6 worm cellular contexts compared by ENCODE assay signal in genomic region chrIV:3133099-3133817, ce11.
TF ChIP-seq lines count a peak whose summit lies in the region.

Gene mca-3 (minus strand): TSS chrIV:3133149.

TF ChIP-seq in whole organism, L1 larva, 84 proteins besides CTCF, POLR2A, EP300 and RAD21:
- TF ChIP-seq ceh-82 (tag; optimal IDR thresholded peaks at IDR 0.05; lab: Kevin White, UChicago) (peak in 2 of 3 experiments; percentile 2 to 27), hlh-4 (tag; optimal IDR thresholded peaks at IDR 0.05; lab: Kevin White, UChicago) (no peak), ceh-8 (GFP tag; optimal IDR thresholded peaks at IDR 0.05; lab: Kevin White, UChicago) (peak; percentile 22), nhr-71 (tag; optimal IDR thresholded peaks at IDR 0.05; lab: Kevin White, UChicago) (peak; percentile 22), alr-1 (tag; optimal IDR thresholded peaks at IDR 0.05; lab: Kevin White, UChicago; ENCODE audit: borderline replicate concordance) (no peak), fkh-10 (GFP tag; optimal IDR thresholded peaks at IDR 0.05; lab: Kevin White, UChicago) (peak; percentile 19), efl-1 (optimal IDR thresholded peaks at IDR 0.05; lab: Kevin White, UChicago) (no peak), efl-1 (GFP tag; optimal IDR thresholded peaks at IDR 0.05 in 1 of 2; lab: Kevin White, UChicago) (peak in 1 of 2 experiments; percentile 44), elt-2 (tag; optimal IDR thresholded peaks at IDR 0.05; lab: Kevin White, UChicago) (peak; percentile 12), lin-14 (GFP tag; optimal IDR thresholded peaks at IDR 0.05; lab: Kevin White, UChicago) (peak; percentile 74)

TF ChIP-seq in whole organism, L2 larva, 48 proteins besides CTCF, POLR2A, EP300 and RAD21:
- no peak for TF ChIP-seq ama-1 (optimal IDR thresholded peaks at IDR 0.05; lab: Kevin White, UChicago)
- no peak for TF ChIP-seq nhr-23 (tag; optimal IDR thresholded peaks at IDR 0.05; lab: Kevin White, UChicago)
- peak; percentile 41 for TF ChIP-seq F13H6.1 (tag; optimal IDR thresholded peaks at IDR 0.05; lab: Kevin White, UChicago)
- peak; percentile 24 for TF ChIP-seq unc-55 (GFP tag; optimal IDR thresholded peaks at IDR 0.05; lab: Kevin White, UChicago)
- TF ChIP-seq zag-1 (tag; optimal IDR thresholded peaks at IDR 0.05; lab: Kevin White, UChicago): peak; percentile 6
- no peak for TF ChIP-seq mab-5 (tag; optimal IDR thresholded peaks at IDR 0.05; lab: Kevin White, UChicago)
- peak; percentile 12 for TF ChIP-seq C34F6.9 (tag; optimal IDR thresholded peaks at IDR 0.05; lab: Kevin White, UChicago)
- TF ChIP-seq fos-1 (tag; optimal IDR thresholded peaks at IDR 0.05; lab: Kevin White, UChicago): peak; percentile 58

TF ChIP-seq in whole organism, L3 larva, 47 proteins besides CTCF, POLR2A, EP300 and RAD21 (continues in another document):
- TF ChIP-seq hmg-11 (tag; optimal IDR thresholded peaks at IDR 0.05; lab: Kevin White, UChicago) (peak; percentile 26), aly-2 (tag; optimal IDR thresholded peaks at IDR 0.05; lab: Kevin White, UChicago) (no peak), R02D3.7 (tag; optimal IDR thresholded peaks at IDR 0.05; lab: Kevin White, UChicago) (no peak), lin-39 (tag; optimal IDR thresholded peaks at IDR 0.05; lab: Kevin White, UChicago) (no peak), ztf-4 (tag; optimal IDR thresholded peaks at IDR 0.05; lab: Kevin White, UChicago) (no peak), tbx-2 (tag; optimal IDR thresholded peaks at IDR 0.05; lab: Kevin White, UChicago) (no peak), fkh-10 (GFP tag; optimal IDR thresholded peaks at IDR 0.05; lab: Kevin White, UChicago) (peak; percentile 36), nhr-25 (tag; optimal IDR thresholded peaks at IDR 0.05; lab: Kevin White, UChicago) (no peak), ceh-16 (tag; optimal IDR thresholded peaks at IDR 0.05; lab: Kevin White, UChicago) (no peak), ceh-82 (tag; optimal IDR thresholded peaks at IDR 0.05; lab: Kevin White, UChicago) (no peak), nhr-11 (tag; optimal IDR thresholded peaks at IDR 0.05; lab: Kevin White, UChicago) (no peak), ztf-11 (tag; optimal IDR thresholded peaks at IDR 0.05; lab: Kevin White, UChicago) (no peak), unc-62 (GFP tag; optimal IDR thresholded peaks at IDR 0.05; lab: Kevin White, UChicago) (no peak), snpc-4 (tag; optimal IDR thresholded peaks at IDR 0.05; lab: Kevin White, UChicago) (no peak), ceh-9 (tag; optimal IDR thresholded peaks at IDR 0.05; lab: Kevin White, UChicago) (no peak), nhr-43 (tag; optimal IDR thresholded peaks at IDR 0.05; lab: Kevin White, UChicago; ENCODE audit: poor library complexity, severe bottlenecking) (no peak), egl-27 (tag; optimal IDR thresholded peaks at IDR 0.05; lab: Kevin White, UChicago) (no peak), pha-4 (tag; optimal IDR thresholded peaks at IDR 0.05; lab: Kevin White, UChicago) (peak; percentile 23), nhr-67 (tag; optimal IDR thresholded peaks at IDR 0.05; lab: Kevin White, UChicago) (no peak), nhr-237 (tag; optimal IDR thresholded peaks at IDR 0.05; lab: Kevin White, UChicago) (no peak)

TF ChIP-seq in whole organism, L4 larva, 104 proteins besides CTCF, POLR2A, EP300 and RAD21:
- no peak for TF ChIP-seq tag-97 (GFP tag; IDR thresholded peaks at IDR 0.05; lab: Robert Waterston, UW)
- no peak for TF ChIP-seq daf-16 (GFP tag; optimal IDR thresholded peaks at IDR 0.05; lab: Kevin White, UChicago)
- peak; percentile 34 for TF ChIP-seq daf-16 (tag; optimal IDR thresholded peaks at IDR 0.05; lab: Kevin White, UChicago)
- peak; percentile 27 for TF ChIP-seq mep-1 (tag; optimal IDR thresholded peaks at IDR 0.05; lab: Kevin White, UChicago)
- TF ChIP-seq aha-1 (tag; lab: Kevin White, UChicago): peak; percentile 92
- TF ChIP-seq nhr-28 (tag; optimal IDR thresholded peaks at IDR 0.05; lab: Kevin White, UChicago): peak; percentile 60
- TF ChIP-seq set-16 (GFP tag; IDR thresholded peaks at IDR 0.05; lab: Robert Waterston, UW): peak; percentile 11; the same call in 1 of the 2 replicates
- TF ChIP-seq rbr-2 (tag; optimal IDR thresholded peaks at IDR 0.05; lab: Kevin White, UChicago): peak; percentile 16
- peak; percentile 54 for TF ChIP-seq pqm-1 (tag; optimal IDR thresholded peaks at IDR 0.05; lab: Kevin White, UChicago)
- no peak for TF ChIP-seq attf-4 (tag; optimal IDR thresholded peaks at IDR 0.05; lab: Kevin White, UChicago)

TF ChIP-seq in whole organism, late embryonic, 69 proteins besides CTCF, POLR2A, EP300 and RAD21:
- peak; percentile 8 for TF ChIP-seq ceh-31 (tag; optimal IDR thresholded peaks at IDR 0.05; lab: Kevin White, UChicago)
- no peak for TF ChIP-seq pha-2 (tag; optimal IDR thresholded peaks at IDR 0.05; lab: Kevin White, UChicago)
- no peak for TF ChIP-seq nfya-1 (tag; optimal IDR thresholded peaks at IDR 0.05; lab: Kevin White, UChicago)
- no peak for TF ChIP-seq fkh-10 (GFP tag; optimal IDR thresholded peaks at IDR 0.05; lab: Kevin White, UChicago)
- peak; percentile 19 for TF ChIP-seq elt-2 (tag; optimal IDR thresholded peaks at IDR 0.05; lab: Kevin White, UChicago)
- peak; percentile 48 for TF ChIP-seq unc-42 (tag; optimal IDR thresholded peaks at IDR 0.05; lab: Kevin White, UChicago)

TF ChIP-seq in whole organism, young adult, 124 proteins besides CTCF, POLR2A, EP300 and RAD21:
- no peak for TF ChIP-seq Y95B8A.8 (GFP tag; IDR thresholded peaks at IDR 0.05; lab: Robert Waterston, UW)
- TF ChIP-seq Y53F4B.3 (GFP tag; IDR thresholded peaks at IDR 0.05; lab: Robert Waterston, UW): no peak
- TF ChIP-seq ztf-6 (GFP tag; IDR thresholded peaks at IDR 0.05; lab: Robert Waterston, UW): no peak
- TF ChIP-seq zfh-2 (GFP tag; conservative IDR thresholded peaks at IDR 0.05; lab: Robert Waterston, UW): 0 out of 2 replicates have a peak, but pooled peaks have one; percentile 25
- TF ChIP-seq him-1 (tag; optimal IDR thresholded peaks at IDR 0.05; lab: Kevin White, UChicago): no peak
- no peak for TF ChIP-seq bed-1 (GFP tag; IDR thresholded peaks at IDR 0.05; lab: Robert Waterston, UW)
- peak; percentile 31 for TF ChIP-seq nhr-80 (tag; optimal IDR thresholded peaks at IDR 0.05; lab: Kevin White, UChicago)
- TF ChIP-seq attf-3 (GFP tag; conservative IDR thresholded peaks at IDR 0.05; lab: Robert Waterston, UW): no peak
- no peak for TF ChIP-seq ztf-22 (GFP tag; optimal IDR thresholded peaks at IDR 0.05; lab: Kevin White, UChicago)
- no peak for TF ChIP-seq Y67H2A.10 (GFP tag; conservative IDR thresholded peaks at IDR 0.05; lab: Robert Waterston, UW)
- TF ChIP-seq ets-4 (GFP tag; optimal IDR thresholded peaks at IDR 0.05; lab: Kevin White, UChicago): no peak
- TF ChIP-seq nfyb-1 (GFP tag; IDR thresholded peaks at IDR 0.05; lab: Robert Waterston, UW): peak; percentile 26; the same call in 1 of the 2 replicates
